Worm (Caenorhabditis elegans): Measurements from ENCODE around the gene rab-6.1.

Gene rab-6.1

ce11 chrIII:8985965-8986364 lies 19.8 kb downstream of the rab-6.1 start (continued):
- TF ChIP-seq ZK337.2 (GFP tag; IDR thresholded peaks at IDR 0.05) = no peak
- TF ChIP-seq hlh-11 (tag; optimal IDR thresholded peaks at IDR 0.05) = peak; percentile 75
- TF ChIP-seq mxl-2 (GFP tag; conservative IDR thresholded peaks at IDR 0.05) = no peak
- no peak for TF ChIP-seq lin-38 (GFP tag; IDR thresholded peaks at IDR 0.05)
- no peak for TF ChIP-seq nhr-10 (tag; optimal IDR thresholded peaks at IDR 0.05)
- TF ChIP-seq ceh-82 (tag; optimal IDR thresholded peaks at IDR 0.05) = no peak
- no peak for TF ChIP-seq ama-1 (optimal IDR thresholded peaks at IDR 0.05)
- TF ChIP-seq snpc-1.2 (GFP tag; IDR thresholded peaks at IDR 0.05) = no peak
- no peak for TF ChIP-seq ceh-28 (tag; optimal IDR thresholded peaks at IDR 0.05)
- peak; percentile 27; the same call in 1 of the 2 replicates for TF ChIP-seq dmd-6 (GFP tag; IDR thresholded peaks at IDR 0.05)
- no peak for TF ChIP-seq gei-8 (GFP tag; optimal IDR thresholded peaks at IDR 0.05)
- TF ChIP-seq vab-7 (GFP tag; IDR thresholded peaks at IDR 0.05) = no peak
- TF ChIP-seq mdt-29 (GFP tag; IDR thresholded peaks at IDR 0.05) = no peak
- no peak for TF ChIP-seq Y75B8A.6 (GFP tag; IDR thresholded peaks at IDR 0.05)
- no peak for TF ChIP-seq nhr-25 (tag; optimal IDR thresholded peaks at IDR 0.05; ENCODE audit: borderline replicate concordance, insufficient read depth)
- no peak for TF ChIP-seq ceh-20 (GFP tag; IDR thresholded peaks at IDR 0.05)
- TF ChIP-seq cey-2 (tag; optimal IDR thresholded peaks at IDR 0.05; ENCODE audit: borderline replicate concordance, insufficient read depth) = no peak
- no peak for TF ChIP-seq snpc-4 (tag; optimal IDR thresholded peaks at IDR 0.05)
- TF ChIP-seq unc-62 (GFP tag; optimal IDR thresholded peaks at IDR 0.05 in 1 of 2) = peak in 1 of 2 experiments; percentile 86
- no peak for TF ChIP-seq unc-62 (tag; optimal IDR thresholded peaks at IDR 0.05)
- no peak for TF ChIP-seq fos-1 (tag; optimal IDR thresholded peaks at IDR 0.05)
- no peak for TF ChIP-seq nhr-76 (tag; optimal IDR thresholded peaks at IDR 0.05)
- TF ChIP-seq unc-39 (tag; optimal IDR thresholded peaks at IDR 0.05) = no peak
- peak; percentile 22 for TF ChIP-seq nhr-48 (tag; optimal IDR thresholded peaks at IDR 0.05)
- no peak for TF ChIP-seq nhr-237 (tag; optimal IDR thresholded peaks at IDR 0.05)
- no peak for TF ChIP-seq zip-11 (GFP tag; IDR thresholded peaks at IDR 0.05)
- TF ChIP-seq ces-1 (GFP tag; optimal IDR thresholded peaks at IDR 0.05) = no peak
- no peak for TF ChIP-seq zag-1 (tag; optimal IDR thresholded peaks at IDR 0.05)
- TF ChIP-seq unc-130 (GFP tag; optimal IDR thresholded peaks at IDR 0.05) = no peak
- TF ChIP-seq ctbp-1 (GFP tag; IDR thresholded peaks at IDR 0.05) = no peak
- TF ChIP-seq lin-15B (tag; optimal IDR thresholded peaks at IDR 0.05) = no peak
- no peak for TF ChIP-seq nhr-102 (tag; optimal IDR thresholded peaks at IDR 0.05)
- no peak for TF ChIP-seq ZK546.5 (tag; optimal IDR thresholded peaks at IDR 0.05)
- TF ChIP-seq tra-1 (GFP tag; IDR thresholded peaks at IDR 0.05) = no peak
- TF ChIP-seq nhr-42 (GFP tag; IDR thresholded peaks at IDR 0.05) = no peak
- TF ChIP-seq R02D3.7 (tag; optimal IDR thresholded peaks at IDR 0.05) = no peak
- no peak for TF ChIP-seq F44E2.7 (GFP tag; IDR thresholded peaks at IDR 0.05)
- TF ChIP-seq dpl-1 (GFP tag; optimal IDR thresholded peaks at IDR 0.05) = no peak
- TF ChIP-seq F37D6.2 (tag; optimal IDR thresholded peaks at IDR 0.05) = no peak
- peak; percentile 50 for TF ChIP-seq pqm-1 (tag; optimal IDR thresholded peaks at IDR 0.05)
- no peak for TF ChIP-seq tag-97 (GFP tag; IDR thresholded peaks at IDR 0.05)
- TF ChIP-seq egl-43 (GFP tag; IDR thresholded peaks at IDR 0.05) = no peak
- no peak for TF ChIP-seq nhr-41 (GFP tag; IDR thresholded peaks at IDR 0.05)
- no peak for TF ChIP-seq ceh-44 (GFP tag; IDR thresholded peaks at IDR 0.05)
- TF ChIP-seq lsy-2 (tag; optimal IDR thresholded peaks at IDR 0.05) = peak in 1 of 2 experiments; percentile 20
- TF ChIP-seq aly-2 (tag; optimal IDR thresholded peaks at IDR 0.05) = no peak
- TF ChIP-seq nhr-28 (tag; optimal IDR thresholded peaks at IDR 0.05) = peak; percentile 69
- peak; percentile 76 for TF ChIP-seq hlh-30 (tag; optimal IDR thresholded peaks at IDR 0.05; ENCODE audit: insufficient read depth)
- TF ChIP-seq aha-1 (tag) = no peak
- TF ChIP-seq daf-8 (GFP tag; IDR thresholded peaks at IDR 0.05) = no peak
- peak; percentile 39 for TF ChIP-seq dve-1 (tag; optimal IDR thresholded peaks at IDR 0.05; ENCODE audit: insufficient read depth)
- no peak for TF ChIP-seq madf-5 (GFP tag; IDR thresholded peaks at IDR 0.05)
- TF ChIP-seq attf-4 (tag; optimal IDR thresholded peaks at IDR 0.05) = no peak

All from whole organism, L4 larva.